Worm (Caenorhabditis elegans): Measurements from ENCODE around the gene srx-4.

The srx-4 gene

DNA sequence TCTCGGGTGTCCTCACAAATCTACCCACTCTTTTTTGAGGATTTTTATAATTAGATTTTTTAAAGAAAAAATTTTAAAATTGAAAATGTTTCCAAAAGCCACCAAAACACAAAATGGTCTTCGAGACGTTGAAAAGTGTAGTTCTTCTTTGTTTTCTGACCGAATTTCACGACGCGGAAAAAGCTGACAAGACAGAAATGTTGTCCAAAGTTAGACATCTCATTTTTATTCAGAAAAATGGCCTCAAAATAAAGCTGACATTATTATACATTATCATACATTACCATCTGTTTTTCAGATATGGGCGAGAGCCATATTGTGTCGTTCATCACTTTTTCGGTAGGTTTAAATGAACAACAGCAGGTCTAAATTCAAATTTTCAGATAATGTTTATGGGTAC, 12.9 kb downstream of the srx-4 start, which contains the start of gene srx-22:
Gene srx-22 (plus strand): TSS at position 301 of the 400 bp plus-strand sequence.
- TF ChIP-seq nhr-232 (tag; optimal IDR thresholded peaks at IDR 0.05) (no peak), sdc-2 (tag; optimal IDR thresholded peaks at IDR 0.05) (no peak), pros-1 (tag; optimal IDR thresholded peaks at IDR 0.05) (no peak), C38D4.7 (GFP tag; optimal IDR thresholded peaks at IDR 0.05) (no peak), ahr-1 (tag; optimal IDR thresholded peaks at IDR 0.05) (no peak), ceh-9 (tag; optimal IDR thresholded peaks at IDR 0.05) (no peak), syd-9 (tag; optimal IDR thresholded peaks at IDR 0.05) (no peak), unc-55 (GFP tag; optimal IDR thresholded peaks at IDR 0.05) (no peak)

- no peak for TF ChIP-seq unc-86 (tag; optimal IDR thresholded peaks at IDR 0.05)
- TF ChIP-seq ceh-9 (tag; optimal IDR thresholded peaks at IDR 0.05), result no peak
- TF ChIP-seq ama-1 (optimal IDR thresholded peaks at IDR 0.05), result no peak
- TF ChIP-seq ceh-19 (GFP tag; optimal IDR thresholded peaks at IDR 0.05), result no peak
Observed at ce11 chrV:676550-677084, 16.0 kb downstream of the srx-4 start, which contains the start of the genes fbxa-72 and srx-21. fbxa-72 (minus strand) TSS chrV:676753. srx-21 (plus strand) TSS chrV:677034.

ce11 chrV:676090-676489, 16.5 kb downstream of the srx-4 start:
- no peak for TF ChIP-seq syd-9 (tag; optimal IDR thresholded peaks at IDR 0.05)
- no peak for TF ChIP-seq nhr-11 (tag; optimal IDR thresholded peaks at IDR 0.05)
- no peak for TF ChIP-seq ahr-1 (tag; optimal IDR thresholded peaks at IDR 0.05)
- TF ChIP-seq T23F11.4 (GFP tag; optimal IDR thresholded peaks at IDR 0.05), result no peak
- TF ChIP-seq fax-1 (tag; optimal IDR thresholded peaks at IDR 0.05), result no peak

DNA sequence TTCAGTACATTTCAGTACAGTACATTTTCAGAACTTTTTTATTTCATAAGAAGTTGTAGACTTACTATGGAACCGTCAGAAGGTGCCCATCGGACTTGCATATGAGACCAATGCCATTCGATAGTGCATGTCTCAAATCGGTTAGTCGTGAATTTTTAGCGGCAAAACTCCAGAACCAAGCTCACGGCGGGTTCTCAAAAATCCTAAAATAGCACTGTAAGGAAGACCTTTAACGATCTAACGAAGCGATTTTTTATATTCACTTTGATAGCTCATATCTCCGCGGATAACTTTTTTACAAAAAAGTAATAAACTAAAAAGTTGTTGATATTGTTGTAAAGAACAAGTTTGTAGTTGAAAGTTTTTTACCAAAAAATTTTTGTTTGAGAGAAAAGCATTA, 18.4 kb downstream of the srx-4 start, which contains the start of gene sru-25:
Gene sru-25 (minus strand): TSS at position 101 of the 400 bp plus-strand sequence.
- TF ChIP-seq elt-2 (tag; optimal IDR thresholded peaks at IDR 0.05) (no peak), ets-4 (tag; optimal IDR thresholded peaks at IDR 0.05) (no peak), C08G9.2 (tag; optimal IDR thresholded peaks at IDR 0.05) (no peak), ztf-16 (tag; optimal IDR thresholded peaks at IDR 0.05) (no peak)

DNA sequence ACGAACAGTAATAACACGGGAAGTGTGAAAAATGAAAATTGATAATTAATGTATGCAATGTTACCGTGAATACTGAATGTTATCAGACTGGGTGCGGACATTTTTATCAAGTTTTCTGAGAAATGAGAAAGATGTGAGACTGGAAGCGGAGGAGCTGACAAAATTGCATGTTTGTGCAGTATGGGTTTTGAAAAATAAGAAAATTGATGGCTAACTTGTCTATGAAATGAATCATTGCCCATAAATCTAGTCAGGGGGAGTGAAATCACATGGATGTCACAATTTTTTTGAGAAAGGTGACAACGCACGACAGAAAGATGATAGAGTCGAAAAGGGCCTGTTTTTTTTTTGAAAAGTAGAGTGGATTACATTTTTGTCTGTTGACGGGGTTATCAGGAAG, 21.2 kb downstream of the srx-4 start, which contains the start of gene sru-24:
Gene sru-24 (minus strand): TSS at position 101 of the 400 bp plus-strand sequence.
- no peak for TF ChIP-seq syd-9 (tag; optimal IDR thresholded peaks at IDR 0.05)
- TF ChIP-seq unc-42 (tag; optimal IDR thresholded peaks at IDR 0.05), result no peak
- TF ChIP-seq T23F11.4 (GFP tag; optimal IDR thresholded peaks at IDR 0.05), result no peak
- no peak for TF ChIP-seq hlh-15 (tag; optimal IDR thresholded peaks at IDR 0.05)
- TF ChIP-seq tbx-2 (tag; optimal IDR thresholded peaks at IDR 0.05), result no peak
- TF ChIP-seq Y22D7AL.16 (tag; optimal IDR thresholded peaks at IDR 0.05), result no peak
- no peak for TF ChIP-seq npax-4 (tag; optimal IDR thresholded peaks at IDR 0.05)
- TF ChIP-seq elt-4 (tag; optimal IDR thresholded peaks at IDR 0.05), result no peak
- TF ChIP-seq ceh-22 (tag; optimal IDR thresholded peaks at IDR 0.05), result no peak
- TF ChIP-seq ama-1 (optimal IDR thresholded peaks at IDR 0.05), result no peak
- TF ChIP-seq lim-6 (tag; optimal IDR thresholded peaks at IDR 0.05), result no peak
- no peak for TF ChIP-seq ceh-9 (tag; optimal IDR thresholded peaks at IDR 0.05)
- no peak for TF ChIP-seq sox-4 (tag; optimal IDR thresholded peaks at IDR 0.05)
- no peak for TF ChIP-seq fax-1 (tag; optimal IDR thresholded peaks at IDR 0.05)
- TF ChIP-seq zip-5 (tag; optimal IDR thresholded peaks at IDR 0.05), result no peak
- no peak for TF ChIP-seq ceh-48 (tag; optimal IDR thresholded peaks at IDR 0.05)
- no peak for TF ChIP-seq ceh-14 (tag; optimal IDR thresholded peaks at IDR 0.05)
- no peak for TF ChIP-seq rnt-1 (tag; optimal IDR thresholded peaks at IDR 0.05)
- TF ChIP-seq fkh-10 (GFP tag; optimal IDR thresholded peaks at IDR 0.05), result no peak

DNA sequence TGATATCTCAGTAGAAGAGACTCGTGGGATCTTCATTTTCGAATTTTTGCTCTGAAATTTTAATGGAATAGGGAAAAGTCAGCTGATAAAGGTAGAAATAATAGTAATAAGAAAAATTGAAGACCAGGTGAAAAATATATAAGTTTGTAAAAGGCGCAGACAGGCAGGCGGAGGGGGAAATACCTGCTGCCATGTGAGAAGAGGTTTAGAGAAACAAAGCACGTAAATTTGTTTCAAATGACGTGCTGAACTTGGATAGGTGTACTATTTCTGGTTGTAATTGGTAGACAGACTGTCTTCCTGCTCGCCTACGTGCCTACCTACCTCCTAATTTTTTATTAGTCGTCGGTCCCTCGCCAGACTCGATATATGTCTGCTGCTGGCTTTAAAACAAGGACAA, 25.1 kb downstream of the srx-4 start, which contains the start of gene nhr-180:
Gene nhr-180 (minus strand): TSS at position 52 of the 400 bp plus-strand sequence.
- TF ChIP-seq syd-9 (tag; optimal IDR thresholded peaks at IDR 0.05) (no peak), C38D4.7 (GFP tag; optimal IDR thresholded peaks at IDR 0.05) (no peak), dmd-4 (tag; optimal IDR thresholded peaks at IDR 0.05; ENCODE audit: borderline replicate concordance) (no peak), ceh-30 (tag; optimal IDR thresholded peaks at IDR 0.05) (no peak), madf-2 (tag; optimal IDR thresholded peaks at IDR 0.05) (no peak), fkh-10 (GFP tag; optimal IDR thresholded peaks at IDR 0.05) (no peak), ceh-6 (GFP tag; optimal IDR thresholded peaks at IDR 0.05) (no peak), ceh-45 (GFP tag; IDR thresholded peaks at IDR 0.05) (no peak), ceh-14 (tag; optimal IDR thresholded peaks at IDR 0.05) (no peak), ref-2 (tag; optimal IDR thresholded peaks at IDR 0.05) (no peak), hlh-8 (tag; optimal IDR thresholded peaks at IDR 0.05) (no peak), elt-4 (tag; optimal IDR thresholded peaks at IDR 0.05) (no peak), hlh-30 (tag; optimal IDR thresholded peaks at IDR 0.05; ENCODE audit: insufficient read depth) (no peak)
